Fruit fly (Drosophila melanogaster): ENCODE results near the gene CG12684.

Gene CG12684

DNA sequence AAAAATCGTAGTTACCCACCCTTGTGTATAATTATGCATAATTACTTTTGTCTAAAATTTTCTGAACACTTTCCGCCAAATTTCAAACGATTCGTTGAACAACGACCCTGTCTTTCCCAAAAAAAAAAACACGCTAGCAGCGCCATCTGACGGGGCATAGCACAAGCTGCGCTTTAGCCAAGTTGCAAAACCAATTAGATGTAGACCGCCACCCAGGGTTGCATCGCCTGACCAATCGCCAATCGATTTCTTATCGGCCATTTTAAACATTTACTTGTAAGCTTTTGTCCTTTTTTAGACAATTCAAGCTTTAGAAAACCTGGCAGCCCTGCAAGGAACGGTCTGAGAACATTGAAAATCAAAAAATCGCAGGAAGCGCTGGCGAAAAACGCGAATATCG, 41.8 kb downstream of the CG12684 start, which contains the start of gene CG3556 (continued):
- TF ChIP-seq Atf3 (GFP tag; optimal IDR thresholded peaks at IDR 0.05), result no peak
- TF ChIP-seq so (GFP tag; IDR thresholded peaks at IDR 0.05), result 0 out of 3 replicates have a peak, but pooled peaks have one; percentile 30
- peak; percentile 77 for TF ChIP-seq Dbx (GFP tag; IDR thresholded peaks at IDR 0.05)
- peak; percentile 32; the same call in 1 of the 2 replicates for TF ChIP-seq sna (GFP tag; IDR thresholded peaks at IDR 0.05; ENCODE audit: partially characterized antibody)
- peak; percentile 26; the same call in 1 of the 2 replicates for TF ChIP-seq CG10366 (GFP tag; IDR thresholded peaks at IDR 0.05)
- TF ChIP-seq Hmr (GFP tag; optimal IDR thresholded peaks at IDR 0.05), result peak; percentile 78
- 0 out of 2 replicates have a peak, but pooled peaks have one; percentile 58 for TF ChIP-seq NFAT (GFP tag; IDR thresholded peaks at IDR 0.05)
- TF ChIP-seq CG12659 (GFP tag; optimal IDR thresholded peaks at IDR 0.05), result peak; percentile 71
- no peak for TF ChIP-seq CG12236 (GFP tag; optimal IDR thresholded peaks at IDR 0.05)
- peak; percentile 38; the same call in 1 of the 2 replicates for TF ChIP-seq inv (GFP tag; IDR thresholded peaks at IDR 0.05; ENCODE audit: partially characterized antibody)
- no peak for TF ChIP-seq CG15073 (GFP tag; optimal IDR thresholded peaks at IDR 0.05)
- peak; percentile 52; the same call in 1 of the 3 replicates for TF ChIP-seq hb (GFP tag; IDR thresholded peaks at IDR 0.05; ENCODE audit: partially characterized antibody)
- no peak for TF ChIP-seq br (optimal IDR thresholded peaks at IDR 0.05)
- TF ChIP-seq otp (GFP tag; IDR thresholded peaks at IDR 0.05), result peak; percentile 58; the same call in 1 of the 3 replicates
- no peak for TF ChIP-seq schlank (tag; optimal IDR thresholded peaks at IDR 0.05)
- TF ChIP-seq seq (GFP tag; IDR thresholded peaks at IDR 0.05), result no peak
- TF ChIP-seq ro (GFP tag; IDR thresholded peaks at IDR 0.05), result no peak
- peak; percentile 66 for TF ChIP-seq CG14441 (GFP tag; IDR thresholded peaks at IDR 0.05)
- TF ChIP-seq sisA (GFP tag; IDR thresholded peaks at IDR 0.05), result peak; percentile 38; the same call in 1 of the 2 replicates
- 0 out of 2 replicates have a peak, but pooled peaks have one; percentile 33 for TF ChIP-seq CG5953 (GFP tag; IDR thresholded peaks at IDR 0.05)
- no peak for TF ChIP-seq Nf-YC (tag; optimal IDR thresholded peaks at IDR 0.05)
- peak; percentile 23 for TF ChIP-seq CG10209 (GFP tag; optimal IDR thresholded peaks at IDR 0.05)
- TF ChIP-seq knrl (GFP tag; IDR thresholded peaks at IDR 0.05; ENCODE audit: partially characterized antibody), result peak; percentile 58
- TF ChIP-seq CG18476 (GFP tag; optimal IDR thresholded peaks at IDR 0.05), result no peak
- 0 out of 3 replicates have a peak, but pooled peaks have one; percentile 35 for TF ChIP-seq CG6175 (GFP tag; IDR thresholded peaks at IDR 0.05)
- no peak for TF ChIP-seq CG8089 (GFP tag; optimal IDR thresholded peaks at IDR 0.05)
- TF ChIP-seq CG15011 (GFP tag; optimal IDR thresholded peaks at IDR 0.05), result no peak
- TF ChIP-seq Mes4 (GFP tag; optimal IDR thresholded peaks at IDR 0.05), result peak; percentile 40
- TF ChIP-seq CG7839 (tag; optimal IDR thresholded peaks at IDR 0.05), result no peak
- no peak for TF ChIP-seq Doc3 (GFP tag; IDR thresholded peaks at IDR 0.05; ENCODE audit: partially characterized antibody)
- peak; percentile 3 for TF ChIP-seq CG15696 (tag; optimal IDR thresholded peaks at IDR 0.05)
- TF ChIP-seq NC2β (GFP tag; optimal IDR thresholded peaks at IDR 0.05), result peak; percentile 38
- peak; percentile 47; the same call in 1 of the 2 replicates for TF ChIP-seq CG32772 (GFP tag; IDR thresholded peaks at IDR 0.05)
- TF ChIP-seq D19A (tag; optimal IDR thresholded peaks at IDR 0.05), result no peak
- TF ChIP-seq exex (tag; optimal IDR thresholded peaks at IDR 0.05), result no peak
- TF ChIP-seq Scr (GFP tag; IDR thresholded peaks at IDR 0.05; ENCODE audit: partially characterized antibody), result peak; percentile 52
- peak; percentile 64 for TF ChIP-seq hbn (GFP tag; IDR thresholded peaks at IDR 0.05; ENCODE audit: partially characterized antibody)
- TF ChIP-seq unc-4 (GFP tag; IDR thresholded peaks at IDR 0.05; ENCODE audit: partially characterized antibody), result peak; percentile 58
- TF ChIP-seq lbe (GFP tag; optimal IDR thresholded peaks at IDR 0.05), result no peak
- TF ChIP-seq Hsf (GFP tag; optimal IDR thresholded peaks at IDR 0.05), result peak; percentile 27
- peak; percentile 32; the same call in 1 of the 2 replicates for TF ChIP-seq CG9215 (GFP tag; IDR thresholded peaks at IDR 0.05)
- TF ChIP-seq Nf-YA (GFP tag; IDR thresholded peaks at IDR 0.05), result no peak
- TF ChIP-seq CG1832 (GFP tag; optimal IDR thresholded peaks at IDR 0.05), result no peak
- TF ChIP-seq CG8765 (GFP tag; IDR thresholded peaks at IDR 0.05), result no peak
- TF ChIP-seq CG12391 (tag; optimal IDR thresholded peaks at IDR 0.05), result peak; percentile 44
- TF ChIP-seq wek (GFP tag; optimal IDR thresholded peaks at IDR 0.05), result no peak
- peak; percentile 52 for TF ChIP-seq Ets65A (GFP tag)
- peak; percentile 1 for TF ChIP-seq trem (tag; optimal IDR thresholded peaks at IDR 0.05)
- peak; percentile 31 for TF ChIP-seq zen (tag; optimal IDR thresholded peaks at IDR 0.05)
- no peak for TF ChIP-seq CG30431 (GFP tag; optimal IDR thresholded peaks at IDR 0.05)

Measured in whole organism, embryonic.